Fruit fly (Drosophila melanogaster): ENCODE measurements around the gene numb.

The numb gene

dm6 chr2L:9415053-9415452 is 22.2 kb upstream of the numb start, which contains the start of gene Shawl:
Gene Shawl, minus strand, starts transcription at chr2L:9415156.
- TF ChIP-seq fd96Ca (GFP tag; IDR thresholded peaks at IDR 0.05) = 0 out of 3 replicates have a peak, but pooled peaks have one; percentile 15
- no peak for TF ChIP-seq CG8159 (tag; optimal IDR thresholded peaks at IDR 0.05)

DNA sequence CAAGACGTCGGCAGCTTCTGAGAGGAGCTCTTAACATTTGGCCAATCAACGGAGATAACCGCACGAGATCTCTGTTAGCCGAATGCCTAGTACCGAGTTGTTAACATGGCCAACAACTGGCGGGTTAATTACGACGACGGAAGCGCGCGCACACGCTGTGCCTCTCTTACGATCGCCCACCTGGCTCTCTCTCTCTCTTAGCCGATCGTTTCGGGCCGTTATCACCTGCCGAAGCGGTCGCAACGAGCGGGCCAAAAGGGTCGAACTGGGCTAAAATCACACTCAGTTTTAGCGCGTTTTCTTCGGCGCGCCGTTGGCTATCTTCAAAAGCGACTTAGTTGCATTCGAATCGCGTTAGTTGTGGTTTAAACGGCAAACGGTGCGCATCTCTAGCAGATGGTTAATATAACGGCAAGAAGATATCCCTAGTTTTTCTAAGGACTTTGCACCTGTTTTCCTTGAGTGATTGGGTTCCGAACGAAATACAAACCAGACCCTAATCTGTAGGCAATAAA is 21.0 kb upstream of the numb start, which contains the start of gene Mco1:
TSS of gene Mco1 (plus strand) at position 345 of the 515 bp plus-strand sequence.
- TF ChIP-seq CG14655 (GFP tag; optimal IDR thresholded peaks at IDR 0.05) (no peak), CG13204 (GFP tag; optimal IDR thresholded peaks at IDR 0.05) (peak; percentile 49), Ets98B (GFP tag; IDR thresholded peaks at IDR 0.05) (no peak), CG12605 (GFP tag; IDR thresholded peaks at IDR 0.05) (no peak), CG8301 (tag; optimal IDR thresholded peaks at IDR 0.05) (no peak), CG34367 (tag; optimal IDR thresholded peaks at IDR 0.05) (no peak), CG8159 (tag; optimal IDR thresholded peaks at IDR 0.05) (no peak), CG4496 (GFP tag; IDR thresholded peaks at IDR 0.05) (peak; percentile 44; the same call in 1 of the 3 replicates), gl (tag; optimal IDR thresholded peaks at IDR 0.05) (no peak), rn (GFP tag; IDR thresholded peaks at IDR 0.05) (no peak), D1 (tag; optimal IDR thresholded peaks at IDR 0.05) (no peak)

dm6 chr2L:9420660-9421059 is 16.6 kb upstream of the numb start:
- no peak for TF ChIP-seq CG10348 (GFP tag; IDR thresholded peaks at IDR 0.05)

DNA sequence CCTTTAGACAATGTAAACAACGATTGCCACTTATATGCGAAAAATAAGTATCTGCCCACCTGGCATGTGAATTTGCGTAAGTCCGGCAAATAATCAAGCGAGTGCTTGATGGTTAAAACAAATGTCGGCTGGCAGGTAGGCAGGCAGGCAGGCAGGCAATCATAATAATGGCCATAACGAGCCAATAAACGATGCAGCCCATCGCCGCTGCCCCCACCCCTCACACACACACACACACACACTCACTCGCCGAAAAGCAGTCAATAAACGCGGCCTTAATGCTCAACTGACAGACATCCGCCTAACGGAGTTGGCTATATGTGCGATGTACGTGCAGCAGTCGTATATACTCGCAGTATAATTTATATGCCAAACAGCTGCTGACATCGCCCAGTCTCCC is 16.0 kb upstream of the numb start:
- TF ChIP-seq CG17806 (tag; optimal IDR thresholded peaks at IDR 0.05) = no peak
- no peak for TF ChIP-seq Pif1B (GFP tag; optimal IDR thresholded peaks at IDR 0.05)
- no peak for TF ChIP-seq CG32121 (GFP tag; IDR thresholded peaks at IDR 0.05)
- no peak for TF ChIP-seq rn (GFP tag; IDR thresholded peaks at IDR 0.05)
- no peak for TF ChIP-seq CG15710 (tag; optimal IDR thresholded peaks at IDR 0.05)
- TF ChIP-seq CG4496 (GFP tag; IDR thresholded peaks at IDR 0.05) = no peak
- TF ChIP-seq CG8301 (tag; optimal IDR thresholded peaks at IDR 0.05) = no peak
- TF ChIP-seq CG34367 (tag; optimal IDR thresholded peaks at IDR 0.05) = no peak
- no peak for TF ChIP-seq CG12605 (GFP tag; IDR thresholded peaks at IDR 0.05)
- no peak for TF ChIP-seq CG13204 (GFP tag; optimal IDR thresholded peaks at IDR 0.05)
- TF ChIP-seq Pif1A (GFP tag; optimal IDR thresholded peaks at IDR 0.05) = no peak
- no peak for TF ChIP-seq D1 (tag; optimal IDR thresholded peaks at IDR 0.05)
- no peak for TF ChIP-seq gl (tag; optimal IDR thresholded peaks at IDR 0.05)
- no peak for TF ChIP-seq CG14655 (GFP tag; optimal IDR thresholded peaks at IDR 0.05)
- TF ChIP-seq CG10348 (GFP tag; IDR thresholded peaks at IDR 0.05) = no peak

DNA sequence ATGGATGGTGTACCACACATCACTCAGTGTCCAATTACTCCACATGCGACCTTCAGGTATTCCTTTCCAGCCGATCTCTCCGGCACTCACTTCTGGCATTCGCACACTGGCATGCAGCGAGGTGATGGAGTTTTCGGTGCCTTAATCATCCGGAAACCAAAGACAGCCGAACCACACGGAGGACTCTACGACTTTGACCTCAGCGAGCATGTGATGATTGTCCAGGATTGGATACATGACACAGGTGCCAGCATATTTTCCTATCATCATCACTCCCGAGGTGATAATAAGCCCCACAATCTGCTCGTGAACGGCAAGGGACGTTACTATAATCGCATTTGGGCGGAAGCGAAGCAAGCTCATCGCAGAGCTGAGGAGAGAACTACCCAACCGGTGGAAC is 13.1 kb upstream of the numb start:
- TF ChIP-seq EcR (GFP tag; optimal IDR thresholded peaks at IDR 0.05) = no peak
- no peak for TF ChIP-seq Pif1B (GFP tag; optimal IDR thresholded peaks at IDR 0.05)
- no peak for TF ChIP-seq CG34367 (tag; optimal IDR thresholded peaks at IDR 0.05)
- TF ChIP-seq Snoo (tag; optimal IDR thresholded peaks at IDR 0.05) = no peak
- no peak for TF ChIP-seq CG12605 (GFP tag; IDR thresholded peaks at IDR 0.05)
- TF ChIP-seq CG10348 (GFP tag; IDR thresholded peaks at IDR 0.05) = no peak
- TF ChIP-seq D1 (tag; optimal IDR thresholded peaks at IDR 0.05) = no peak
- TF ChIP-seq Ets98B (GFP tag; IDR thresholded peaks at IDR 0.05) = no peak
- no peak for TF ChIP-seq Pif1A (GFP tag; optimal IDR thresholded peaks at IDR 0.05)
- no peak for TF ChIP-seq rn (GFP tag; IDR thresholded peaks at IDR 0.05)
- TF ChIP-seq CG8159 (tag; optimal IDR thresholded peaks at IDR 0.05) = no peak
- no peak for TF ChIP-seq CG13204 (GFP tag; optimal IDR thresholded peaks at IDR 0.05)
- TF ChIP-seq CG17806 (tag; optimal IDR thresholded peaks at IDR 0.05) = no peak
- TF ChIP-seq CG8301 (tag; optimal IDR thresholded peaks at IDR 0.05) = no peak
- no peak for TF ChIP-seq CG14655 (GFP tag; optimal IDR thresholded peaks at IDR 0.05)
- TF ChIP-seq CG15710 (tag; optimal IDR thresholded peaks at IDR 0.05) = no peak
- no peak for TF ChIP-seq CG9948 (tag; optimal IDR thresholded peaks at IDR 0.05)

- TF ChIP-seq CG9948 (tag; optimal IDR thresholded peaks at IDR 0.05) = no peak
- TF ChIP-seq CG13204 (GFP tag; optimal IDR thresholded peaks at IDR 0.05) = no peak
- no peak for TF ChIP-seq Pif1A (GFP tag; optimal IDR thresholded peaks at IDR 0.05)
- TF ChIP-seq gl (tag; optimal IDR thresholded peaks at IDR 0.05) = no peak
- no peak for TF ChIP-seq Pif1B (GFP tag; optimal IDR thresholded peaks at IDR 0.05)
- TF ChIP-seq fd96Ca (GFP tag; IDR thresholded peaks at IDR 0.05) = no peak
- no peak for TF ChIP-seq rn (GFP tag; IDR thresholded peaks at IDR 0.05)
- TF ChIP-seq CG34367 (tag; optimal IDR thresholded peaks at IDR 0.05) = no peak
- no peak for TF ChIP-seq Ets98B (GFP tag; IDR thresholded peaks at IDR 0.05)
- TF ChIP-seq CG4496 (GFP tag; IDR thresholded peaks at IDR 0.05) = no peak
- TF ChIP-seq EcR (GFP tag; optimal IDR thresholded peaks at IDR 0.05) = no peak
- no peak for TF ChIP-seq D1 (tag; optimal IDR thresholded peaks at IDR 0.05)
- TF ChIP-seq CG17806 (tag; optimal IDR thresholded peaks at IDR 0.05) = no peak
Observed at dm6 chr2L:9426534-9426933, 10.7 kb upstream of the numb start, which contains the start of gene Fbp2. Gene Fbp2, plus strand, starts transcription at chr2L:9426784.

DNA sequence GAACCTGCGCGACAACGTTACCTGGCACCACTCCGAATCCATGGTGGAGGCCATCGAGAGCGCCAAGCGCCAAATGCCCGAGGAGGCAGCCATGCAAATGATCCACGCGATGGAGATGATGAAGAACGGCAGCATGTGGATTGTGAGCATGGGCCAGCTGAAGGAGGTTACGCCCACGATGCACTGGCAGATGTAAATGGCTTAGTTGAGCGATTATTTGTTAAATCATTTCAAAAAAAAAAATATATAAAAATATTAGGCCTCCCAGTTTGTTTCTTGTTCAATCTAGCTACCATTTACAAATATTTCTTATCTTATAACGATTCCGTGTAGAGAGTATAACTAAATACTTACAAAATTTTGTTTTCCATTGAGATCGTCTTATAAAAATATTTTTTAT is 9.7 kb upstream of the numb start, which contains the start of gene CG42847:
TSS of gene CG42847 (plus strand) at position 301 of the 400 bp plus-strand sequence.
- TF ChIP-seq CG13204 (GFP tag; optimal IDR thresholded peaks at IDR 0.05) = no peak
- no peak for TF ChIP-seq gl (tag; optimal IDR thresholded peaks at IDR 0.05)
- no peak for TF ChIP-seq CG17806 (tag; optimal IDR thresholded peaks at IDR 0.05)
- TF ChIP-seq rn (GFP tag; IDR thresholded peaks at IDR 0.05) = no peak
- no peak for TF ChIP-seq Pif1A (GFP tag; optimal IDR thresholded peaks at IDR 0.05)
- TF ChIP-seq CG10348 (GFP tag; IDR thresholded peaks at IDR 0.05) = no peak
- no peak for TF ChIP-seq CG8301 (tag; optimal IDR thresholded peaks at IDR 0.05)
- TF ChIP-seq CG34367 (tag; optimal IDR thresholded peaks at IDR 0.05) = no peak
- no peak for TF ChIP-seq Pif1B (GFP tag; optimal IDR thresholded peaks at IDR 0.05)
- TF ChIP-seq CG8159 (tag; optimal IDR thresholded peaks at IDR 0.05) = no peak
- TF ChIP-seq CG15710 (tag; optimal IDR thresholded peaks at IDR 0.05) = no peak
- TF ChIP-seq CG32121 (GFP tag; IDR thresholded peaks at IDR 0.05) = no peak
- TF ChIP-seq Snoo (tag; optimal IDR thresholded peaks at IDR 0.05) = no peak
- no peak for TF ChIP-seq EcR (GFP tag; optimal IDR thresholded peaks at IDR 0.05)
- no peak for TF ChIP-seq Ets98B (GFP tag; IDR thresholded peaks at IDR 0.05)
- TF ChIP-seq CG12605 (GFP tag; IDR thresholded peaks at IDR 0.05) = no peak
- TF ChIP-seq fd96Ca (GFP tag; IDR thresholded peaks at IDR 0.05) = no peak
- no peak for TF ChIP-seq CG14655 (GFP tag; optimal IDR thresholded peaks at IDR 0.05)
